Fruit fly (Drosophila melanogaster) whole organism, pupa: Measurements from ENCODE around the gene Gos28.
A peak's percentile ranks its signal among the peaks of the same experiment; 100 is the strongest.

Source experiments
- CG10348 ChIP-seq: fragments of 200-800 bp; sonication (Bioruptor generic); IDR thresholded peaks from 2 replicates; pipeline ENCODE4 v1.3.6; 2022; ENCODE audit warnings: missing biosample characterization, missing genetic modification characterization
- CG12605 ChIP-seq: fragments of 200-800 bp; sonication (Bioruptor generic); IDR thresholded peaks from 2 replicates; pipeline ENCODE4 v1.3.6; 2022; ENCODE audit warnings: missing biosample characterization, missing genetic modification characterization
- CG13204 ChIP-seq: fragments of 200-800 bp; sonication (Bioruptor generic); optimal IDR thresholded peaks from 2 replicates; lab custom pipeline; 2018; ENCODE audit warnings: missing biosample characterization, mild to moderate bottlenecking, missing genetic modification characterization, moderate library complexity
- CG14655 ChIP-seq: fragments of 200-800 bp; sonication (Bioruptor generic); optimal IDR thresholded peaks from 3 replicates; lab custom pipeline; 2017; ENCODE audit warnings: mild to moderate bottlenecking, missing biosample characterization, missing genetic modification reagents, missing genetic modification characterization
- CG15710 ChIP-seq: fragments of 200-800 bp; sonication (Bioruptor generic); optimal IDR thresholded peaks from 2 replicates; lab custom pipeline; 2018; ENCODE audit warnings: missing biosample characterization, mild to moderate bottlenecking, missing genetic modification characterization, moderate library complexity
- CG17806 ChIP-seq: fragments of 200-800 bp; sonication (Bioruptor generic); optimal IDR thresholded peaks from 2 replicates; lab custom pipeline; 2018; ENCODE audit warnings: missing biosample characterization, mild to moderate bottlenecking, missing genetic modification characterization, moderate library complexity
- CG32121 ChIP-seq: fragments of 200-800 bp; sonication (Bioruptor generic); IDR thresholded peaks from 2 replicates; pipeline ENCODE4 v1.3.6; 2022; ENCODE audit warnings: missing biosample characterization, missing genetic modification characterization
- CG34367 ChIP-seq: fragments of 200-800 bp; sonication (Bioruptor generic); optimal IDR thresholded peaks from 2 replicates; lab custom pipeline; 2018; ENCODE audit warnings: missing biosample characterization, mild to moderate bottlenecking, missing genetic modification characterization
- CG4496 ChIP-seq: fragments of 200-800 bp; sonication (Bioruptor generic); IDR thresholded peaks from 3 replicates; pipeline ENCODE4 v1.3.6; 2022; ENCODE audit warnings: missing biosample characterization, missing genetic modification characterization
- CG8159 ChIP-seq: fragments of 200-800 bp; sonication (Bioruptor generic); optimal IDR thresholded peaks from 3 replicates; lab custom pipeline; 2018; ENCODE audit warnings: missing biosample characterization, mild to moderate bottlenecking, missing genetic modification characterization, moderate library complexity
- CG8301 ChIP-seq: fragments of 200-800 bp; sonication (Bioruptor generic); optimal IDR thresholded peaks from 2 replicates; lab custom pipeline; 2018; ENCODE audit warnings: missing biosample characterization, mild to moderate bottlenecking, missing genetic modification characterization
- CG9948 ChIP-seq: fragments of 200-800 bp; sonication (Bioruptor generic); optimal IDR thresholded peaks from 2 replicates; lab custom pipeline; 2018; ENCODE audit warnings: missing biosample characterization, mild to moderate bottlenecking, missing genetic modification characterization, moderate library complexity
- D1 ChIP-seq: fragments of 200-800 bp; sonication (Bioruptor generic); optimal IDR thresholded peaks from 2 replicates; lab custom pipeline; 2018; ENCODE audit warnings: missing biosample characterization, mild to moderate bottlenecking, missing genetic modification characterization, moderate library complexity
- EcR ChIP-seq: fragments of 200-800 bp; sonication (Bioruptor generic); optimal IDR thresholded peaks from 3 replicates; lab custom pipeline; 2019; ENCODE audit warnings: missing biosample characterization, missing genetic modification characterization, mild to moderate bottlenecking, moderate library complexity, missing genetic modification reagents
- Ets98B ChIP-seq: fragments of 200-800 bp; sonication (Bioruptor generic); IDR thresholded peaks from 2 replicates; pipeline ENCODE4 v1.3.6; 2022; ENCODE audit warnings: missing biosample characterization, missing genetic modification characterization
- Pif1A ChIP-seq: fragments of 200-800 bp; sonication (Bioruptor generic); optimal IDR thresholded peaks from 3 replicates; lab custom pipeline; 2016; ENCODE audit warnings: missing biosample characterization, missing genetic modification characterization
- Pif1B ChIP-seq: fragments of 200-800 bp; sonication (Bioruptor generic); optimal IDR thresholded peaks from 3 replicates; lab custom pipeline; 2016; ENCODE audit warnings: missing biosample characterization, missing genetic modification characterization
- Snoo ChIP-seq: fragments of 200-800 bp; sonication (Bioruptor generic); optimal IDR thresholded peaks from 3 replicates; lab custom pipeline; 2017; ENCODE audit warnings: missing biosample characterization, mild to moderate bottlenecking, missing genetic modification characterization, inconsistent platforms
- fd96Ca ChIP-seq: fragments of 200-800 bp; sonication (Bioruptor generic); IDR thresholded peaks from 3 replicates; pipeline ENCODE4 v1.3.6; 2022; ENCODE audit warnings: missing biosample characterization, missing genetic modification characterization
- gl ChIP-seq: fragments of 200-800 bp; sonication (Bioruptor generic); optimal IDR thresholded peaks from 2 replicates; lab custom pipeline; 2018; ENCODE audit warnings: missing biosample characterization, mild to moderate bottlenecking, missing genetic modification characterization
- rn ChIP-seq: fragments of 200-800 bp; sonication (Bioruptor generic); IDR thresholded peaks from 2 replicates; pipeline ENCODE4 v1.3.6; 2022; ENCODE audit warnings: missing biosample characterization, missing genetic modification characterization

Gos28 gene

DNA sequence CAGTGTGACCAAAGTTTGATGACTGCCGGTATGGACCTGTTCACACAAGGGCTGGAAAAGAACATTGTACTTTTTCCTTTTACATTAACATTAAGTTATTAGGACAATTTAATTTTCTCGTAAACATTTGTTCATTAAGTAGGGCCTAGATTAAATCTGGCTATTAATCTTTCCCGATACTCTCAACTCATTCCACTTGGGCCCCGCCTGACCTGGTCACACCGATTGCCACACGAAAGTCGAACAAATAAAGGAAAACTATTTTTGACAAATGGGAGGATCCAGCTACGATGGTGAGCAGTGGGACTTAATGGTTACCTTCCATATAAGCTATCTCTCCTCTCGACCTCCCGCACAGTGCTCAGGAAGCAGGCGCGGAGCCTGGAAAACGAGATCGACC is at the start of gene Gos28, which contains the start of gene Cpsf73:
Gos28 (plus strand) TSS at position 214 of the 400 bp plus-strand sequence.
Cpsf73 (minus strand) TSS at position 28 of the 400 bp plus-strand sequence.
- 0 out of 3 replicates have a peak, but pooled peaks have one; percentile 30 for TF ChIP-seq CG4496
- TF ChIP-seq EcR (GFP tag; lab: Kevin White, UChicago), result peak; percentile 40
- TF ChIP-seq fd96Ca, result no peak
- peak; percentile 3 for TF ChIP-seq CG15710 (tag; lab: Kevin White, UChicago)

DNA sequence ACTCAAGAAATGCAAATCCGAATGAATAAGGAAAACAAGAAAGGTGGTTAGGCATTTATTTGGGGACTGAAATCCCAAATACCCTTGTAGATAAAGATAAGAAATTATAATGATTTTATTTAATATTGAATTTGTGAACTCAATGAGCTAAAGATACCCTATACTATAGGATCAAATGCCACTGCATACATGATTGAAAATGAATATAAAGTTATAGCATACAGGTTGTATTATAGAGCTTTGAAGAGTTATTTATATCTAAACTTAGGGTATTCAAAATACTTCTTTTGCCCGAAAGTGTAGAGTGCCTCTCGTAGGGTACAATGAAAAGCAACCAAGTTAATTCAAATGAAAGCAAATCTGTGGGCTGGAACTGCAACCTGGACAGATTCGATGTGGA is 47.5 kb upstream of the Gos28 start:
- TF ChIP-seq CG15710 (tag; lab: Kevin White, UChicago), result no peak
- no peak for TF ChIP-seq Pif1A
- peak; percentile 59 for TF ChIP-seq CG14655
- 0 out of 2 replicates have a peak, but pooled peaks have one; percentile 17 for TF ChIP-seq CG32121 (GFP tag; lab: Robert Waterston, UW)
- TF ChIP-seq CG8301, result peak; percentile 39
- TF ChIP-seq CG8159 (tag; lab: Kevin White, UChicago), result no peak
- no peak for TF ChIP-seq EcR (GFP tag; lab: Kevin White, UChicago)

DNA sequence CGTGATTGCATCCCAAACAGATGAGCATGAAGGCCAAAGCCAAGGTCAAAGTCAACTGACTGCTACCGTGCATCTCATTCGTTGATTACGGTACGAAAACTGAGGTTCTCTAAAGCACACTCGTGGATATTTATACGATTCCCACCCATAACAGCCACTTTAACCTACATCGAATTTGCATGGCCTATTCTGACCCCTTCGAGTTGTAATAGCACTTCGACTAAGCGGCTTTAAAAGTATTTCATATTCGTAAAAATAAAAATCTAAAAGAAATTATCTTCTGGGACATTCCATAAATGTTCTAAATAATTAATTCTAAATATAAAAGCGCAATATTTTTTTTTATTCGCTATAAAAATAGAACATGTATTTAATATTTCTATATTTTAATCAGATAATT is 46.1 kb upstream of the Gos28 start, which contains the start of gene CG7695:
CG7695 (minus strand) TSS at position 101 of the 400 bp plus-strand sequence.
- TF ChIP-seq CG15710 (tag; lab: Kevin White, UChicago) (no peak), CG9948 (tag; lab: Kevin White, UChicago) (no peak), EcR (GFP tag; lab: Kevin White, UChicago) (no peak), CG32121 (GFP tag; lab: Robert Waterston, UW) (no peak), rn (no peak), gl (tag; lab: Kevin White, UChicago) (no peak), Pif1B (GFP tag; lab: Kevin White, UChicago) (no peak), CG12605 (no peak), CG34367 (no peak), CG17806 (tag; lab: Kevin White, UChicago) (no peak), CG14655 (no peak), fd96Ca (no peak), CG8159 (tag; lab: Kevin White, UChicago) (no peak), CG4496 (no peak)

DNA sequence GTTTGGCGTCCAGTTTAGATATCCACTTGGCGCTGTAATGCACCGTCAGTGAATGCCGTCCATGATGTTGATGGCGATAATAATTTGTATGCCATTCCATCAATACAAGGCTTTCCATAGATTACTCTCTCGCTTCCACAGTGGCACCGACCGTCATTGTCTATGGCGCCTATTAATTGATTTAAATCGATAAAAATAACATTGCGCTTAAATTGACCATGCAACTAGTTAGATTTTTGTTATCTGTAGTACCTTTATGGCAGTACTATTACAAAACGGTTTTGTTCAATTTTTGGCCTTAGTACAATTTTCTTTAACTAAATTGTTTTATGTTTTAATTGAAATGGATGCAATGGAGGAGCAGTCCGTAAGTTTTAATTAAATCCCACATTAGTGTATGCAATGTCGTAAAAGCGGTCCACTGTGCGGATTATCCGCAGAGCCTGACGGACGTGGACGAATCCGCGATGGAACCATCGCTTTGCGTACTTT is 44.0 kb upstream of the Gos28 start:
- TF ChIP-seq CG17806 (tag; lab: Kevin White, UChicago) (no peak), Pif1A (peak; percentile 2), CG8301 (peak; percentile 25), CG8159 (tag; lab: Kevin White, UChicago) (no peak), CG14655 (peak; percentile 39)

DNA sequence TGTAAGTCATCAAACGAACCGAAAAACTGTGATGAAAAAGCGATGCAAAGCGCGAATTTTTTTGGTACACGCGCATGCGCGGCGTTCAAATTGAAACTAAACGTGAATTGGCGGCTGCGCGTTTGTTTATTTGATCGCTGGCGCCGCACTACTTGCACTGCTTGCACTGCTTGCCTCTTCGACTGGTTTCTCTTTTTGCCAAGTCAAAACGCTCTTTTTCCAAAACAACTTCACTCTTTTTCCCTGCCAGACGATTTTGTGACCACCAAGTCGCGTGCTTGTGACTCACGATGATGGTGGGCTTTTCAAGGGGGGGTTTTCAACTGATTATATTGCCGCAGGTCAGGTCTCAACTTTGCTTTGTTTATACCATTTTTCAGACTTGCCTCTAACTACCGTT is 42.3 kb upstream of the Gos28 start, which contains the start of gene CG14304:
CG14304 (minus strand) TSS at position 98 of the 400 bp plus-strand sequence.
- no peak for TF ChIP-seq Pif1B (GFP tag; lab: Kevin White, UChicago)
- TF ChIP-seq CG4496, result peak; percentile 58
- peak; percentile 26 for TF ChIP-seq Snoo (tag; lab: Kevin White, UChicago)
- TF ChIP-seq Ets98B (GFP tag; lab: Robert Waterston, UW), result peak; percentile 28; the same call in 1 of the 2 replicates

DNA sequence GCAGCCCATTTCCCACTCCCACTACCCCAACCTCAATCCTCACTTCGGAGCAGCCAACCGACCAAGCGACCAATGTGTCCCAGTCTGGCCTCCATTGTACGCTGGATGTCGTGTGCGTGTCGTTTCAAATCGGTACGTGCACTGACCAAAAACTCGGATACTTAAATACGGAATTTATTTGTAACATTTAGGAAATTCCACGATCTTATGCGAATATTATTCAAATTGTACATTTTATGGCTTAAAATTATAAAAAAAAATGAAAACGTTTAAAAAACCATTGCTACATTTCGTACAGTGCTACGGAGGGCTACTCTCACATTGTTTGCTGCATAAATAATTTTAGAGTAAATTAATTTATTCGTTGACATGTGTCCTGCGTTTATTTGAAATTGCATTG is 39.0 kb upstream of the Gos28 start:
- peak; percentile 13 for TF ChIP-seq CG17806 (tag; lab: Kevin White, UChicago)
- TF ChIP-seq CG13204 (GFP tag; lab: Kevin White, UChicago), result no peak
- peak; percentile 60 for TF ChIP-seq CG14655
- no peak for TF ChIP-seq gl (tag; lab: Kevin White, UChicago)
- TF ChIP-seq CG34367, result no peak
- TF ChIP-seq EcR (GFP tag; lab: Kevin White, UChicago), result no peak
- peak; percentile 5 for TF ChIP-seq Pif1B (GFP tag; lab: Kevin White, UChicago)
- TF ChIP-seq fd96Ca, result peak; percentile 66; the same call in 2 of the 3 replicates
- TF ChIP-seq CG32121 (GFP tag; lab: Robert Waterston, UW), result peak; percentile 70; the same call in 1 of the 2 replicates
- peak; percentile 53 for TF ChIP-seq CG8301
- peak; percentile 73 for TF ChIP-seq CG4496
- no peak for TF ChIP-seq CG10348
- no peak for TF ChIP-seq CG15710 (tag; lab: Kevin White, UChicago)
- no peak for TF ChIP-seq rn
- peak; percentile 59; the same call in 1 of the 2 replicates for TF ChIP-seq CG12605
- TF ChIP-seq Pif1A, result peak; percentile 70
- TF ChIP-seq CG9948 (tag; lab: Kevin White, UChicago), result peak; percentile 19
- peak; percentile 70 for TF ChIP-seq Ets98B (GFP tag; lab: Robert Waterston, UW)
- no peak for TF ChIP-seq Snoo (tag; lab: Kevin White, UChicago)
- no peak for TF ChIP-seq D1 (tag; lab: Kevin White, UChicago)
- no peak for TF ChIP-seq CG8159 (tag; lab: Kevin White, UChicago)

DNA sequence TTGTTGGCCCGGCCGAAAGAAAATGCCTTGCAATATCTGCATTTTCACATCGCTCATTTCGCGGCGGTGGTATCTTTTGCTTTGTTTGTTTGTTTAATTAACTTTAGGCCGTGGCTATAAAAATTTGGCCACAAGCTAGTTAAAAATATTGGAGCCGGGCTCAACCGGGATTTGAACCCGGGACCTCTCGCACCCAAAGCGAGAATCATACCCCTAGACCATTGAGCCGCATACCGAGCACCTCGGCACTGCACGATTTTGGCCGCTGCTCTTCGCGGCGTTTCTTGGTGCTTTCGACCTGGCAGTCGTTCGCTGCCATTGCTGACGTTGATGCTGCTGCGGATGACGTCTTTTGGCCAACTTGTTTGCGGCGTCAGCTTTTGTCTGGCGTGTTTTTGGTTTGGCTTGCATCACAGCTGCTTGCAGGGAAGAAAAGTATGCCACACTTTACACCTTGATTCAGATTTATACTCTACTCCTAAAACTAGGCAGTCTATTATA is 35.2 kb upstream of the Gos28 start:
- TF ChIP-seq CG13204 (GFP tag; lab: Kevin White, UChicago) (no peak), Pif1A (no peak), CG10348 (no peak), fd96Ca (peak; percentile 56; the same call in 1 of the 3 replicates), Ets98B (GFP tag; lab: Robert Waterston, UW) (peak; percentile 5; the same call in 1 of the 2 replicates), CG15710 (tag; lab: Kevin White, UChicago) (no peak), EcR (GFP tag; lab: Kevin White, UChicago) (peak; percentile 52), gl (tag; lab: Kevin White, UChicago) (no peak), CG4496 (peak; percentile 70; the same call in 2 of the 3 replicates), CG32121 (GFP tag; lab: Robert Waterston, UW) (0 out of 2 replicates have a peak, but pooled peaks have one; percentile 32), CG8301 (no peak), CG9948 (tag; lab: Kevin White, UChicago) (no peak)
- TF ChIP-seq, all 21 proteins: peak for 5
